Worm (Caenorhabditis elegans): ENCODE measurements around the gene ZK1058.3.
A peak's percentile ranks its signal among the peaks of the same experiment; 100 is the strongest.

ZK1058.3 gene

ce11 chrIII:3914049-3914448, 4.6 kb upstream of the ZK1058.3 start, which contains the start of gene pat-3:
Gene pat-3 (minus strand): TSS chrIII:3914149.
- TF ChIP-seq lin-32 (GFP tag; optimal IDR thresholded peaks at IDR 0.05) (no peak), ceh-43 (GFP tag; optimal IDR thresholded peaks at IDR 0.05) (no peak), mab-5 (tag; optimal IDR thresholded peaks at IDR 0.05) (no peak), elt-3 (tag; optimal IDR thresholded peaks at IDR 0.05) (no peak), zip-8 (tag; optimal IDR thresholded peaks at IDR 0.05) (no peak), M03D4.4 (tag; optimal IDR thresholded peaks at IDR 0.05) (no peak), bed-3 (GFP tag; optimal IDR thresholded peaks at IDR 0.05) (no peak), ces-1 (GFP tag; optimal IDR thresholded peaks at IDR 0.05) (no peak), flh-1 (GFP tag; optimal IDR thresholded peaks at IDR 0.05) (no peak), nhr-237 (tag; optimal IDR thresholded peaks at IDR 0.05) (no peak), elt-1 (tag; optimal IDR thresholded peaks at IDR 0.05; ENCODE audit: borderline replicate concordance, insufficient read depth) (no peak), hlh-1 (tag; optimal IDR thresholded peaks at IDR 0.05) (no peak), sem-2 (GFP tag; optimal IDR thresholded peaks at IDR 0.05) (no peak), ceh-83 (GFP tag; optimal IDR thresholded peaks at IDR 0.05) (no peak), ztf-11 (tag; optimal IDR thresholded peaks at IDR 0.05) (no peak), nhr-28 (tag; optimal IDR thresholded peaks at IDR 0.05) (no peak), mls-2 (tag; optimal IDR thresholded peaks at IDR 0.05) (no peak), ceh-39 (tag; optimal IDR thresholded peaks at IDR 0.05) (no peak), pha-4 (tag; optimal IDR thresholded peaks at IDR 0.05) (no peak), blmp-1 (tag; optimal IDR thresholded peaks at IDR 0.05) (no peak)

ce11 chrIII:3914836-3915235, 3.8 kb upstream of the ZK1058.3 start:
- TF ChIP-seq drap-1 (GFP tag; optimal IDR thresholded peaks at IDR 0.05): no peak
- peak; percentile 50 for TF ChIP-seq unc-62 (GFP tag; optimal IDR thresholded peaks at IDR 0.05)
- TF ChIP-seq hlh-1 (tag; optimal IDR thresholded peaks at IDR 0.05): peak; percentile 95
- TF ChIP-seq elt-1 (tag; optimal IDR thresholded peaks at IDR 0.05; ENCODE audit: borderline replicate concordance, insufficient read depth): no peak
- peak; percentile 11 for TF ChIP-seq cnd-1 (tag; optimal IDR thresholded peaks at IDR 0.05)
- peak; percentile 82 for TF ChIP-seq unc-120 (tag; optimal IDR thresholded peaks at IDR 0.05; ENCODE audit: poor library complexity, severe bottlenecking)
- no peak for TF ChIP-seq ham-2 (GFP tag; optimal IDR thresholded peaks at IDR 0.05)

- TF ChIP-seq hlh-1 (tag; optimal IDR thresholded peaks at IDR 0.05): peak; percentile 79
- peak; percentile 15 for TF ChIP-seq mep-1 (tag; optimal IDR thresholded peaks at IDR 0.05)
- TF ChIP-seq cnd-1 (tag; optimal IDR thresholded peaks at IDR 0.05): peak; percentile 12
- no peak for TF ChIP-seq M03D4.4 (tag; optimal IDR thresholded peaks at IDR 0.05)
- TF ChIP-seq ces-1 (GFP tag; optimal IDR thresholded peaks at IDR 0.05): peak; percentile 37
- TF ChIP-seq unc-62 (GFP tag; optimal IDR thresholded peaks at IDR 0.05): peak; percentile 53
- TF ChIP-seq ztf-11 (tag; optimal IDR thresholded peaks at IDR 0.05): peak; percentile 24
- TF ChIP-seq pha-4 (tag; optimal IDR thresholded peaks at IDR 0.05): peak; percentile 4
- peak; percentile 88 for TF ChIP-seq ham-2 (GFP tag; optimal IDR thresholded peaks at IDR 0.05)
- peak; percentile 30 for TF ChIP-seq unc-120 (tag; optimal IDR thresholded peaks at IDR 0.05; ENCODE audit: poor library complexity, severe bottlenecking)
- TF ChIP-seq nhr-2 (tag; optimal IDR thresholded peaks at IDR 0.05): peak; percentile 4
- TF ChIP-seq flh-1 (GFP tag; optimal IDR thresholded peaks at IDR 0.05): no peak
- no peak for TF ChIP-seq elt-1 (tag; optimal IDR thresholded peaks at IDR 0.05; ENCODE audit: borderline replicate concordance, insufficient read depth)
Observed at ce11 chrIII:3915705-3916104, 3.0 kb upstream of the ZK1058.3 start.

DNA sequence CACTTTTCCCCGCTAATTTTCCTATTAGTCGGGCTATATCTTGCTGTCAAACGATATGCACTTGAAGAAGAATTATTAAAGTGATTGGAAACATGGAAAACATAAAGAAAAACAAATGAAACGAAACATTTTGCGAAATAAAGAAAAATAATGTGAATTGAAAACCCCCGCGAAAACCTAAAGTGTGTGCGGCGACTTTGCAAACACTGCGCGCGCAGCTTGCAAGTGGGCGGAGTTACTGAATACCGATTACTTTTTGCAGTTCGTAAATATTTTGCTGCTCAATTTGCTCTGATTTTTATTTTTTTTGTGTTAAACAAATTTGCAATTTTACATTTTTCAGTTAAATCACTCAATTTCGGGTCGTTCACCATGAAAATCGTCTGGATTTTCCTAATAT, 2.0 kb upstream of the ZK1058.3 start, which contains the start of gene ccdc-47:
Gene ccdc-47, plus strand, starts transcription at position 344 of the 400 bp plus-strand sequence.
- TF ChIP-seq M03D4.4 (tag; optimal IDR thresholded peaks at IDR 0.05): peak; percentile 83
- TF ChIP-seq nhr-76 (tag; optimal IDR thresholded peaks at IDR 0.05): peak; percentile 84
- TF ChIP-seq mls-2 (tag; optimal IDR thresholded peaks at IDR 0.05): peak; percentile 93
- no peak for TF ChIP-seq zip-8 (tag; optimal IDR thresholded peaks at IDR 0.05)
- peak; percentile 62 for TF ChIP-seq elt-3 (tag; optimal IDR thresholded peaks at IDR 0.05)
- no peak for TF ChIP-seq nhr-2 (tag; optimal IDR thresholded peaks at IDR 0.05)
- TF ChIP-seq flh-1 (GFP tag; optimal IDR thresholded peaks at IDR 0.05): peak; percentile 70
- peak; percentile 55 for TF ChIP-seq mep-1 (tag; optimal IDR thresholded peaks at IDR 0.05)
- peak; percentile 62 for TF ChIP-seq blmp-1 (tag; optimal IDR thresholded peaks at IDR 0.05)
- peak; percentile 74 for TF ChIP-seq ceh-83 (GFP tag; optimal IDR thresholded peaks at IDR 0.05)
- peak; percentile 41 for TF ChIP-seq nhr-28 (tag; optimal IDR thresholded peaks at IDR 0.05)
- peak; percentile 83 for TF ChIP-seq ceh-43 (GFP tag; optimal IDR thresholded peaks at IDR 0.05)
- peak; percentile 89 for TF ChIP-seq drap-1 (GFP tag; optimal IDR thresholded peaks at IDR 0.05)
- peak; percentile 71 for TF ChIP-seq lin-32 (GFP tag; optimal IDR thresholded peaks at IDR 0.05)
- peak; percentile 27 for TF ChIP-seq elt-1 (tag; optimal IDR thresholded peaks at IDR 0.05; ENCODE audit: borderline replicate concordance, insufficient read depth)
- peak; percentile 71 for TF ChIP-seq ham-2 (GFP tag; optimal IDR thresholded peaks at IDR 0.05)
- TF ChIP-seq unc-39 (tag; optimal IDR thresholded peaks at IDR 0.05): peak; percentile 44
- peak; percentile 90 for TF ChIP-seq ztf-11 (tag; optimal IDR thresholded peaks at IDR 0.05)
- peak; percentile 85 for TF ChIP-seq cnd-1 (tag; optimal IDR thresholded peaks at IDR 0.05)
- TF ChIP-seq snpc-4 (tag; optimal IDR thresholded peaks at IDR 0.05): no peak
- peak; percentile 62 for TF ChIP-seq lin-13 (tag; optimal IDR thresholded peaks at IDR 0.05)
- TF ChIP-seq nhr-12 (tag; optimal IDR thresholded peaks at IDR 0.05): no peak
- TF ChIP-seq unc-120 (tag; optimal IDR thresholded peaks at IDR 0.05; ENCODE audit: poor library complexity, severe bottlenecking): peak; percentile 61
- peak; percentile 72 for TF ChIP-seq nhr-237 (tag; optimal IDR thresholded peaks at IDR 0.05)
- TF ChIP-seq bed-3 (GFP tag; optimal IDR thresholded peaks at IDR 0.05): peak; percentile 48
- no peak for TF ChIP-seq unc-62 (GFP tag; optimal IDR thresholded peaks at IDR 0.05)
- TF ChIP-seq sem-2 (GFP tag; optimal IDR thresholded peaks at IDR 0.05): peak; percentile 64
- peak; percentile 65 for TF ChIP-seq lsy-2 (tag; optimal IDR thresholded peaks at IDR 0.05)
- TF ChIP-seq tbx-8 (GFP tag; optimal IDR thresholded peaks at IDR 0.05): peak; percentile 63
- peak; percentile 94 for TF ChIP-seq sptf-1 (tag; optimal IDR thresholded peaks at IDR 0.05)
- peak; percentile 44 for TF ChIP-seq ces-1 (GFP tag; optimal IDR thresholded peaks at IDR 0.05)
- TF ChIP-seq mab-5 (tag; optimal IDR thresholded peaks at IDR 0.05): peak; percentile 68
- TF ChIP-seq hlh-1 (tag; optimal IDR thresholded peaks at IDR 0.05): peak; percentile 84
- TF ChIP-seq pha-4 (tag; optimal IDR thresholded peaks at IDR 0.05): peak; percentile 71
- TF ChIP-seq ceh-39 (tag; optimal IDR thresholded peaks at IDR 0.05): peak; percentile 42
